Worm (Caenorhabditis elegans) whole organism, L1 larva: ENCODE results near the gene F54D5.9.

Experiments
- C34B4.2 ChIP-seq: sonication (generic microtip); optimal IDR thresholded peaks from 2 replicates; lab custom pipeline; 2017; ENCODE audit warnings: mild to moderate bottlenecking, missing genetic modification characterization, missing compliant biosample characterization
- blmp-1 ChIP-seq: fragments of 150-350 bp; optimal IDR thresholded peaks from 2 replicates; lab custom pipeline; 2014; ENCODE audit warnings: missing biosample characterization, missing genetic modification characterization
- efl-3 ChIP-seq: fragments of 200-800 bp; sonication (Bioruptor generic); optimal IDR thresholded peaks from 2 replicates; lab custom pipeline; 2018; ENCODE audit warnings: mild to moderate bottlenecking, missing genetic modification characterization, missing compliant biosample characterization
- egl-27 ChIP-seq, 2 experiments: fragments of 150-350 bp in 1 of 2; sonication (generic microtip); optimal IDR thresholded peaks; 3 replicates each; lab custom pipeline; 2017 to 2018; ENCODE audit warnings: missing biosample characterization in 2 of 2, missing genetic modification characterization in 2 of 2, missing genetic modification reagents in 2 of 2
- fkh-10 ChIP-seq: sonication (generic microtip); optimal IDR thresholded peaks from 2 replicates; lab custom pipeline; 2017; ENCODE audit warnings: missing biosample characterization, missing genetic modification reagents, missing genetic modification characterization
- lin-14 ChIP-seq: fragments of 200-800 bp; sonication (Bioruptor generic); optimal IDR thresholded peaks from 2 replicates; lab custom pipeline; 2018; ENCODE audit warnings: mild to moderate bottlenecking, missing genetic modification characterization, moderate library complexity, missing compliant biosample characterization
- skn-1 ChIP-seq: fragments of 150-350 bp; optimal IDR thresholded peaks from 2 replicates; lab custom pipeline; 2014; ENCODE audit warnings: missing biosample characterization, missing genetic modification characterization
- snpc-4 ChIP-seq: fragments of 150-350 bp; optimal IDR thresholded peaks from 2 replicates; lab custom pipeline; 2014; ENCODE audit warnings: missing biosample characterization, missing genetic modification characterization
- unc-62 ChIP-seq: fragments of 150-350 bp; optimal IDR thresholded peaks from 2 replicates; lab custom pipeline; 2014; ENCODE audit warnings: missing biosample characterization, missing genetic modification reagents, missing genetic modification characterization
- unc-86 ChIP-seq: sonication (generic microtip); optimal IDR thresholded peaks from 2 replicates; lab custom pipeline; 2016; ENCODE audit warnings: missing genetic modification characterization, missing compliant biosample characterization
- xbp-1 ChIP-seq: sonication (generic microtip); optimal IDR thresholded peaks from 2 replicates; lab custom pipeline; 2016; ENCODE audit warnings: missing genetic modification characterization, missing compliant biosample characterization
- zag-1 ChIP-seq: fragments of 150-350 bp; optimal IDR thresholded peaks from 2 replicates; lab custom pipeline; 2014; ENCODE audit warnings: missing biosample characterization, missing genetic modification characterization
- ztf-4 ChIP-seq: fragments of 150-350 bp; optimal IDR thresholded peaks from 2 replicates; lab custom pipeline; 2014; ENCODE audit warnings: missing biosample characterization, missing genetic modification characterization

ce11 chrII:11578327-11578726 lies 33.7 kb upstream of the F54D5.9 start, which contains the start of gene smc-6:
- TF ChIP-seq ztf-4 (tag; lab: Kevin White, UChicago) (no peak), egl-27 (tag; optimal IDR thresholded peaks at IDR 0.05; lab: Kevin White, UChicago) (no peak), C34B4.2 (tag; lab: Kevin White, UChicago) (no peak), blmp-1 (tag; lab: Kevin White, UChicago) (peak; percentile 33), unc-86 (no peak), snpc-4 (tag; lab: Kevin White, UChicago) (no peak), fkh-10 (GFP tag; lab: Kevin White, UChicago) (no peak), lin-14 (no peak), unc-62 (GFP tag; lab: Kevin White, UChicago) (no peak), zag-1 (tag; lab: Kevin White, UChicago) (no peak), efl-3 (GFP tag; lab: Kevin White, UChicago) (no peak), skn-1 (tag; lab: Kevin White, UChicago) (peak; percentile 70), xbp-1 (tag; lab: Kevin White, UChicago) (no peak)
